Worm (Caenorhabditis elegans) whole organism, dauer: ENCODE data around the gene smex-2.

Source experiments
- unc-62 ChIP-seq: sonication (generic microtip); optimal IDR thresholded peaks from 2 replicates; lab custom pipeline; 2017; ENCODE audit warnings: missing biosample characterization, missing genetic modification reagents, missing genetic modification characterization

Gene smex-2

DNA sequence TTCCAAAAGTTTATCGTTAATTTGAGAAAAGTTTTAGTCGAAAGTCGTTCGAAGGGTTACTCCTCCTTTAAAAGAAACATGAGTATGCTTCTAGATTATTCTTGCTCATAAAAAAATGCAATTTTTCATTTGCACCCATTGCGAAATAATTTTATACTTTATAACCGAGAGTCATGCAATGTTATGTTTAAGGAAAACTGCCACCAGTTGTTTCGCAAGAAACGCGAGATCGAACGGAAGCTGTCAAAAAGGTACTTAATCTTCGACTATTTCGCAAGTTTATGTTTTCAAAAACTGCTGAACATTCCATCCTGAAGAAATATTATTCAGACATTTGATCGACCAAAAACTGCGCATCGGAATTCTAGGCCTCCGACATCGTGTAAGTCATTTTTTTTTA, 25.3 kb downstream of the smex-2 start:
- TF ChIP-seq unc-62 (GFP tag; lab: Kevin White, UChicago) = no peak

- no peak for TF ChIP-seq unc-62 (GFP tag; lab: Kevin White, UChicago)
Observed at ce11 chrX:2012491-2013201, 26.6 kb downstream of the smex-2 start, which contains the start of gene Y102A11A.9. Gene Y102A11A.9, plus strand, starts transcription at chrX:2013151.

- no peak for TF ChIP-seq unc-62 (GFP tag; lab: Kevin White, UChicago)
Observed at ce11 chrX:2000517-2000916, 38.7 kb downstream of the smex-2 start.

DNA sequence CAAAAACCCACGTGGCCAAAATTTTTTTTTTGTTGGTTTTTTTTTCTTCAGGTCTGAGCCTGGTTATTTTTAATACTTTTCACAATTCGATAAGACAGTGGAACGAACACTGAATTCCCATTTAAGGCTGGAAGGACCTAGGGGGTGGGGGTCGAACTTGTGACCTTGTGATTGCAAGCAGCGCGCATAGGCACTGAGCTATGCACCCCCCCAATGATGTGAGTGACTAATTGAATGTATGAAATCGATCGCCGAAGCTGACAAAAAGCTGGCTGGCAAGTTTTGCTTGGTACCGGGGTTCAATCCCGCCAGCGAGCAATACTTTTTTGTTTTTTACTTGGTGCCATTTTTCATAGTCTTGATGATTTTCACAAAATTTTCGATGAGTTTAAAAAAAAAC, 40.4 kb downstream of the smex-2 start:
- TF ChIP-seq unc-62 (GFP tag; lab: Kevin White, UChicago) = no peak

ce11 chrX:1997934-1998333, 41.3 kb downstream of the smex-2 start, which contains the start of gene Y40A1A.3:
Gene Y40A1A.3, minus strand, starts transcription at chrX:1998034.
- no peak for TF ChIP-seq unc-62 (GFP tag; lab: Kevin White, UChicago)

DNA sequence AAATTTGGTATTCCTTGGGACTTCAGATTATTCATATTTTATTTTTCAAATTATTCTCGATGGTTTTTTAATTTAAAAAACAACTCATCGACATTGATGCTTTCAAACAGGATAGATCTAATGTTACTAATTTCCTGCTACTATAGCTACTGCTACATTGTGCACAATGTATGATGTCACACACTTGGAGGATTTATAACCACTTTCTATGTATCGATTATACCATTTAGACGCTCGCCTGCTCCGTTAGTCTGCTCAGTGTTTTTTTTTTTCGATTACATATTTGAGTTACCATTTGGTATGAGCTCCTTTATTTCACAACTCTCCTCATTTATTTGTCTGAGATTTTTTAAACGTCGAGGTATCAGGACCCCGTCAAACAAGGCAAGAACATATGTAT, 48.8 kb downstream of the smex-2 start, which contains the start of gene Y40A1A.2:
Y40A1A.2 (plus strand) TSS at position 301 of the 400 bp plus-strand sequence.
- TF ChIP-seq unc-62 (GFP tag; lab: Kevin White, UChicago) = no peak

DNA sequence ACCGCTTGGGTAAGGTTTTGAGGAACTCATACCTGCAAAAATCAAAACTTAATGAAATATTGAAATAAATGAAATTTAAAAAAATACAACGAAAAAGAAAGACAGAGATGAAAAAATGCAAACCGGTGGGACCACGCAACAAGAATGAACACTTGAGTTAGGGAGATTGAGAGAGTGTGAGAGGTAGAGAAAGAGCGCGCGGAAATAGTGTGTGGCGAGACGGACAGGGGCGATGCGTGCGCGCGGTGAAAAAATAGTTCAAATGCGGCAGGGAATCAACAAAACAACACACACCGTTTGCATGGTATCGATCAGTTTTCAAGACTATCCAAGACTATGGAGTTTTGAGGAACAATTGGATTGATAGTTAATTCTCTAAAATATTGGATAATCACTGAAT, 49.7 kb downstream of the smex-2 start, which contains the start of gene meg-3:
meg-3 (minus strand) TSS at position 32 of the 400 bp plus-strand sequence.
- TF ChIP-seq unc-62 (GFP tag; lab: Kevin White, UChicago) = no peak
